Worm (Caenorhabditis elegans): ENCODE results near the gene T13F3.4.

Gene T13F3.4

DNA sequence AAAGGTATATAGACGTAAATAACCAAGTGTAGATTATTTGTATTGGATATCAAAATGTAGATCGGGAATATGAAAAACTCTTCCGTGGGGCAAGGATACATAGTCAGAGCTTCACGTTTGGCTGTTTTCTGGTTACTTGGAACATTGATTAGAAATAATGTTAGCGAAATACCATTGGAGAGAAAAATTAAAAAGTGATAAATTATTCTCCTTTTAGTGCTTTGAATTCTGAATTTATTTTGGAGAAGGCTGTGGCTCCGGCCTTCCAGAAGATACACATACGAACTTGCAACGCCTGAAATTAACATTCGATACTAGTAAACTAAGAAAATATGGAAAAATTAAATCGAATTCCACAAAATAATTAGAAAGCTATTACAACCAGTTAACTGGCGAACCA lies 30.8 kb downstream of the T13F3.4 start, which contains the start of gene srh-98:
srh-98 (minus strand) TSS at position 101 of the 400 bp plus-strand sequence.
- no peak for TF ChIP-seq ztf-4 (tag; optimal IDR thresholded peaks at IDR 0.05)

ce11 chrV:16235135-16235534 lies 31.3 kb downstream of the T13F3.4 start, which contains the start of gene F21H7.3:
Gene F21H7.3 (minus strand): TSS chrV:16235235.
- TF ChIP-seq sma-9 (GFP tag; optimal IDR thresholded peaks at IDR 0.05) (no peak), sma-9 (tag; optimal IDR thresholded peaks at IDR 0.05) (no peak), unc-55 (GFP tag; optimal IDR thresholded peaks at IDR 0.05) (no peak)

DNA sequence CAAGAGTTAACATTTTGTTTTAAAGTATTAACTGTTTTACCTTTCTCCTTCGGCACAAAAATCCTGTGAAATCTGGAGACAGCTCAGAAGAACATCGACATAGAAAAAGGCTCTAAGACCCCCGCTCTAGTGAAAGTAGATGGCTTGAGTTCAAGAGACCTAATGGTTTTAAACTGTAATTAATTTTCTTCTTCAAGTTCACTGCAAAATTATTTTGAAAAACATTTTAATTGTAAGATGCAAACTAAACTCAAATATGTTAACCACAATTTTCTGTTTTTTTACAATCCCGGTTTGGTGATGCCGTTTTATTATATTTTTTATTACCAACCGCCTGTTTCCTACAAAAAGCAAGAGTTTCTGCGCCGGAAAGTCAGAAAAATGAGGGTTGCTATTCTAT lies 32.8 kb downstream of the T13F3.4 start, which contains the start of gene clec-233:
clec-233 (plus strand) TSS at position 301 of the 400 bp plus-strand sequence.
- no peak for TF ChIP-seq lin-13 (GFP tag; optimal IDR thresholded peaks at IDR 0.05)
- no peak for TF ChIP-seq sma-9 (GFP tag; optimal IDR thresholded peaks at IDR 0.05)
- no peak for TF ChIP-seq sma-9 (tag; optimal IDR thresholded peaks at IDR 0.05)
- TF ChIP-seq aly-2 (tag; optimal IDR thresholded peaks at IDR 0.05): no peak
- no peak for TF ChIP-seq nhr-21 (tag; optimal IDR thresholded peaks at IDR 0.05)
- no peak for TF ChIP-seq lin-39 (tag; optimal IDR thresholded peaks at IDR 0.05)
- no peak for TF ChIP-seq nhr-77 (tag; optimal IDR thresholded peaks at IDR 0.05)
- TF ChIP-seq mbf-1 (tag; optimal IDR thresholded peaks at IDR 0.05): no peak
- no peak for TF ChIP-seq snpc-4 (tag; optimal IDR thresholded peaks at IDR 0.05)

- TF ChIP-seq skn-1 (tag; optimal IDR thresholded peaks at IDR 0.05) (peak; percentile 10), gmeb-1 (tag; optimal IDR thresholded peaks at IDR 0.05) (peak; percentile 5), sma-9 (GFP tag; optimal IDR thresholded peaks at IDR 0.05) (peak; percentile 56), sma-9 (tag; optimal IDR thresholded peaks at IDR 0.05) (no peak), fos-1 (tag; optimal IDR thresholded peaks at IDR 0.05) (peak; percentile 99), ZK546.5 (tag; optimal IDR thresholded peaks at IDR 0.05) (no peak)
Measured at ce11 chrV:16232180-16232579, 34.2 kb downstream of the T13F3.4 start, which contains the start of gene gst-22. Gene gst-22 (minus strand): TSS chrV:16232282.

- TF ChIP-seq fos-1 (tag; optimal IDR thresholded peaks at IDR 0.05) (no peak), R02D3.7 (tag; optimal IDR thresholded peaks at IDR 0.05) (no peak), mbf-1 (tag; optimal IDR thresholded peaks at IDR 0.05) (no peak), elt-3 (tag; optimal IDR thresholded peaks at IDR 0.05) (no peak), ZK546.5 (tag; optimal IDR thresholded peaks at IDR 0.05) (no peak), zag-1 (tag; optimal IDR thresholded peaks at IDR 0.05) (no peak), lin-13 (GFP tag; optimal IDR thresholded peaks at IDR 0.05) (no peak), nhr-12 (tag; optimal IDR thresholded peaks at IDR 0.05) (no peak), ama-1 (optimal IDR thresholded peaks at IDR 0.05) (no peak), ztf-11 (tag; optimal IDR thresholded peaks at IDR 0.05) (no peak), ztf-1 (GFP tag; conservative IDR thresholded peaks at IDR 0.05) (no peak), elt-1 (tag; optimal IDR thresholded peaks at IDR 0.05) (no peak), skn-1 (tag; optimal IDR thresholded peaks at IDR 0.05) (no peak), nhr-23 (tag; optimal IDR thresholded peaks at IDR 0.05) (no peak), nhr-25 (tag; optimal IDR thresholded peaks at IDR 0.05) (no peak), nhr-129 (tag; optimal IDR thresholded peaks at IDR 0.05) (no peak)
Measured at ce11 chrV:16229896-16230295, 36.5 kb downstream of the T13F3.4 start, which contains the start of the genes F21H7.2 and F21H7.12. Gene F21H7.2 (minus strand): TSS chrV:16229996. Gene F21H7.12 (plus strand): TSS chrV:16230165.

DNA sequence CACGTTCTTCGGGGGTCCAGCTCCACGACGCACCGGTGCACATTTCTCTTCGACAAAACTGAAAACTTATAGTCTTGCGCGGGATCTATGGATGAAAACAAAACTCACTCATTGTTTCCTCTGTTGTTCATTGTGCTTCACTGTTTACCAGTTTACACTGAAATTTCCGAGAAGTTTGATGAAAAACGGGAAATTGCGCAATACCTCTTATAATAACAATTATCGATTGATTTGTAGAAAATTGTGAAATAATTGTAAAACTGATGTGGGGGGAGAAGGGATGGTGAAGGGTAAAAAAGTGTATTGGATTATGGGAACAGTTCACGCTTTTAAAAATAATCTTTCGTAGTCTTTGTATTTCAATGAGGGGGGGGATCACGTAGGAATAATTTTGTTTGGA lies 37.0 kb downstream of the T13F3.4 start:
- TF ChIP-seq mab-5 (tag; optimal IDR thresholded peaks at IDR 0.05): no peak
- no peak for TF ChIP-seq lin-39 (tag; optimal IDR thresholded peaks at IDR 0.05)
- TF ChIP-seq nhr-23 (tag; optimal IDR thresholded peaks at IDR 0.05): no peak
- TF ChIP-seq ztf-4 (tag; optimal IDR thresholded peaks at IDR 0.05): no peak
- no peak for TF ChIP-seq zag-1 (tag; optimal IDR thresholded peaks at IDR 0.05)
- no peak for TF ChIP-seq nhr-10 (tag; optimal IDR thresholded peaks at IDR 0.05)
- no peak for TF ChIP-seq nhr-21 (tag; optimal IDR thresholded peaks at IDR 0.05)
- no peak for TF ChIP-seq crh-2 (tag; optimal IDR thresholded peaks at IDR 0.05)

- no peak for TF ChIP-seq nhr-6 (tag; optimal IDR thresholded peaks at IDR 0.05)
- TF ChIP-seq ceh-82 (tag; optimal IDR thresholded peaks at IDR 0.05): no peak
- no peak for TF ChIP-seq skn-1 (tag; optimal IDR thresholded peaks at IDR 0.05)
- no peak for TF ChIP-seq elt-1 (tag; optimal IDR thresholded peaks at IDR 0.05)
- TF ChIP-seq blmp-1 (tag; optimal IDR thresholded peaks at IDR 0.05; ENCODE audit: insufficient read depth): no peak
- TF ChIP-seq nhr-10 (tag; optimal IDR thresholded peaks at IDR 0.05): no peak
- TF ChIP-seq snpc-4 (tag; optimal IDR thresholded peaks at IDR 0.05): no peak
- TF ChIP-seq ztf-11 (tag; optimal IDR thresholded peaks at IDR 0.05): no peak
- TF ChIP-seq sma-3 (GFP tag; optimal IDR thresholded peaks at IDR 0.05): no peak
- no peak for TF ChIP-seq nhr-237 (tag; optimal IDR thresholded peaks at IDR 0.05)
- no peak for TF ChIP-seq lsy-2 (tag; optimal IDR thresholded peaks at IDR 0.05)
- no peak for TF ChIP-seq gmeb-1 (tag; optimal IDR thresholded peaks at IDR 0.05)
- TF ChIP-seq alr-1 (tag; optimal IDR thresholded peaks at IDR 0.05): no peak
- no peak for TF ChIP-seq nhr-129 (tag; optimal IDR thresholded peaks at IDR 0.05)
- TF ChIP-seq unc-55 (GFP tag; optimal IDR thresholded peaks at IDR 0.05): no peak
Measured at ce11 chrV:16226581-16226980, 39.8 kb downstream of the T13F3.4 start, which contains the start of gene F11A5.13. Gene F11A5.13 (minus strand): TSS chrV:16226681.

All from whole organism, L2 larva.